Worm (Caenorhabditis elegans): ENCODE measurements around the gene mlh-1.
A peak's percentile ranks its signal among the peaks of the same experiment; 100 is the strongest.

ce11 chrIII:13526191-13526590 is 11.8 kb upstream of the mlh-1 start:
- TF ChIP-seq gmeb-1 (tag; optimal IDR thresholded peaks at IDR 0.05) (no peak), fos-1 (tag; optimal IDR thresholded peaks at IDR 0.05) (peak; percentile 93), lin-39 (tag; optimal IDR thresholded peaks at IDR 0.05) (no peak), unc-39 (tag; optimal IDR thresholded peaks at IDR 0.05) (no peak), sem-4 (tag; optimal IDR thresholded peaks at IDR 0.05) (no peak), nhr-11 (tag; optimal IDR thresholded peaks at IDR 0.05) (no peak), mdl-1 (tag; optimal IDR thresholded peaks at IDR 0.05) (no peak), snpc-4 (tag; optimal IDR thresholded peaks at IDR 0.05) (no peak), zag-1 (tag; optimal IDR thresholded peaks at IDR 0.05) (no peak)

Data from whole organism, L2 larva.